Worm (Caenorhabditis elegans) whole organism, L2 larva: Measurements from ENCODE around the gene mvk-1.

Experiments
- C34F6.9 ChIP-seq: fragments of 150-350 bp; optimal IDR thresholded peaks from 2 replicates; lab custom pipeline; 2014; ENCODE audit warnings: missing biosample characterization, missing genetic modification characterization
- F13H6.1 ChIP-seq: sonication (generic microtip); optimal IDR thresholded peaks from 2 replicates; lab custom pipeline; 2016; ENCODE audit warnings: missing genetic modification characterization, missing compliant biosample characterization
- R02D3.7 ChIP-seq: fragments of 150-350 bp; optimal IDR thresholded peaks from 2 replicates; lab custom pipeline; 2014; ENCODE audit warnings: missing biosample characterization, missing genetic modification characterization
- Y55F3AM.14 ChIP-seq: fragments of 200-800 bp; sonication (Bioruptor generic); optimal IDR thresholded peaks from 2 replicates; lab custom pipeline; 2018; ENCODE audit warnings: mild to moderate bottlenecking, missing genetic modification characterization, missing compliant biosample characterization
- alr-1 ChIP-seq: fragments of 150-350 bp; optimal IDR thresholded peaks from 2 replicates; lab custom pipeline; 2014; ENCODE audit warnings: missing biosample characterization, missing genetic modification characterization
- ama-1 ChIP-seq: fragments of 150-350 bp; optimal IDR thresholded peaks from 2 replicates; lab custom pipeline; 2018; ENCODE audit warnings: inconsistent platforms
- blmp-1 ChIP-seq: sonication (generic microtip); optimal IDR thresholded peaks from 2 replicates; lab custom pipeline; 2017; ENCODE audit warnings: missing genetic modification characterization, mild to moderate bottlenecking, missing compliant biosample characterization, antibody characterized with exemption, moderate library complexity; ENCODE audit not compliant: insufficient read depth
- crh-2 ChIP-seq: sonication (generic microtip); optimal IDR thresholded peaks from 2 replicates; lab custom pipeline; 2017; ENCODE audit warnings: missing biosample characterization, missing genetic modification characterization
- dmd-4 ChIP-seq: sonication (generic microtip); optimal IDR thresholded peaks from 2 replicates; lab custom pipeline; 2017; ENCODE audit warnings: missing biosample characterization, missing genetic modification characterization
- egl-27 ChIP-seq: sonication (generic microtip); optimal IDR thresholded peaks from 3 replicates; lab custom pipeline; 2017; ENCODE audit warnings: missing biosample characterization, missing genetic modification reagents, missing genetic modification characterization
- elt-1 ChIP-seq: fragments of 150-350 bp; optimal IDR thresholded peaks from 2 replicates; lab custom pipeline; 2014; ENCODE audit warnings: missing biosample characterization, missing genetic modification characterization
- fos-1 ChIP-seq: fragments of 150-350 bp; optimal IDR thresholded peaks from 2 replicates; lab custom pipeline; 2014; ENCODE audit warnings: missing biosample characterization, missing genetic modification characterization
- gmeb-1 ChIP-seq: fragments of 150-350 bp; optimal IDR thresholded peaks from 2 replicates; lab custom pipeline; 2014; ENCODE audit warnings: missing biosample characterization, missing genetic modification characterization
- lin-11 ChIP-seq: fragments of 150-350 bp; sonication (generic microtip); optimal IDR thresholded peaks from 2 replicates; lab custom pipeline; 2014; ENCODE audit warnings: missing biosample characterization, missing genetic modification characterization, inconsistent platforms, mixed read lengths
- lin-13 ChIP-seq: fragments of 150-350 bp; optimal IDR thresholded peaks from 2 replicates; lab custom pipeline; 2014; ENCODE audit warnings: missing biosample characterization, missing genetic modification reagents, missing genetic modification characterization
- lin-39 ChIP-seq: fragments of 150-350 bp; optimal IDR thresholded peaks from 2 replicates; lab custom pipeline; 2014; ENCODE audit warnings: missing biosample characterization, missing genetic modification reagents, missing genetic modification characterization
- lsy-2 ChIP-seq, 2 experiments: fragments of 150-350 bp in 1 of 2; sonication (generic microtip) in 1 of 2; optimal IDR thresholded peaks; 2 replicates each; lab custom pipeline; 2014 to 2017; ENCODE audit warnings: missing biosample characterization in 2 of 2, missing genetic modification characterization in 2 of 2
- mab-5 ChIP-seq: fragments of 150-350 bp; optimal IDR thresholded peaks from 2 replicates; lab custom pipeline; 2014; ENCODE audit warnings: missing biosample characterization, missing genetic modification characterization
- mbf-1 ChIP-seq: sonication (generic microtip); optimal IDR thresholded peaks from 2 replicates; lab custom pipeline; 2017; ENCODE audit warnings: missing biosample characterization, missing genetic modification characterization
- mdl-1 ChIP-seq, 2 experiments: fragments of 150-350 bp in 1 of 2; sonication (generic microtip) in 1 of 2; optimal IDR thresholded peaks; 2 replicates each; lab custom pipeline; 2017; ENCODE audit warnings: missing biosample characterization in 2 of 2, missing genetic modification characterization in 2 of 2
- nhr-10 ChIP-seq: sonication (generic microtip); optimal IDR thresholded peaks from 2 replicates; lab custom pipeline; 2017; ENCODE audit warnings: missing biosample characterization, missing genetic modification characterization
- nhr-11 ChIP-seq: fragments of 150-350 bp; optimal IDR thresholded peaks from 2 replicates; lab custom pipeline; 2014; ENCODE audit warnings: missing biosample characterization, missing genetic modification characterization
- nhr-12 ChIP-seq: fragments of 150-350 bp; optimal IDR thresholded peaks from 2 replicates; lab custom pipeline; 2014; ENCODE audit warnings: missing biosample characterization, missing genetic modification characterization
- nhr-129 ChIP-seq: fragments of 150-350 bp; optimal IDR thresholded peaks from 2 replicates; lab custom pipeline; 2014; ENCODE audit warnings: missing biosample characterization, missing genetic modification characterization
- nhr-21 ChIP-seq: fragments of 150-350 bp; optimal IDR thresholded peaks from 2 replicates; lab custom pipeline; 2014; ENCODE audit warnings: missing biosample characterization, missing genetic modification characterization
- nhr-23 ChIP-seq: fragments of 150-350 bp; optimal IDR thresholded peaks from 2 replicates; lab custom pipeline; 2014; ENCODE audit warnings: missing biosample characterization, missing genetic modification reagents, missing genetic modification characterization
- nhr-237 ChIP-seq: fragments of 150-350 bp; optimal IDR thresholded peaks from 2 replicates; lab custom pipeline; 2014; ENCODE audit warnings: missing biosample characterization, missing genetic modification characterization
- nhr-25 ChIP-seq: fragments of 150-350 bp; sonication (generic microtip); optimal IDR thresholded peaks from 3 replicates; lab custom pipeline; 2014; ENCODE audit warnings: missing biosample characterization, missing genetic modification characterization
- nhr-6 ChIP-seq: fragments of 150-350 bp; optimal IDR thresholded peaks from 2 replicates; lab custom pipeline; 2014; ENCODE audit warnings: missing biosample characterization, missing genetic modification characterization
- sem-4 ChIP-seq: fragments of 150-350 bp; optimal IDR thresholded peaks from 2 replicates; lab custom pipeline; 2014; ENCODE audit warnings: missing biosample characterization, missing genetic modification reagents, missing genetic modification characterization
- skn-1 ChIP-seq: sonication (generic microtip); optimal IDR thresholded peaks from 2 replicates; lab custom pipeline; 2017; ENCODE audit warnings: missing biosample characterization, missing genetic modification characterization
- sma-3 ChIP-seq: sonication (generic microtip); optimal IDR thresholded peaks from 2 replicates; lab custom pipeline; 2016; ENCODE audit warnings: missing genetic modification reagents, missing genetic modification characterization, missing compliant biosample characterization
- sma-9 ChIP-seq, 2 experiments: fragments of 150-350 bp in 1 of 2; sonication (generic microtip) in 1 of 2; optimal IDR thresholded peaks; 2 replicates each; lab custom pipeline; 2014 to 2016; ENCODE audit warnings: missing genetic modification characterization in 2 of 2, mild to moderate bottlenecking in 1 of 2, missing biosample characterization in 1 of 2, missing compliant biosample characterization in 1 of 2, missing genetic modification reagents in 1 of 2, moderate library complexity in 1 of 2
- snpc-4 ChIP-seq: fragments of 150-350 bp; optimal IDR thresholded peaks from 2 replicates; lab custom pipeline; 2014; ENCODE audit warnings: missing biosample characterization, missing genetic modification characterization
- unc-39 ChIP-seq: fragments of 150-350 bp; optimal IDR thresholded peaks from 2 replicates; lab custom pipeline; 2014; ENCODE audit warnings: missing biosample characterization, missing genetic modification characterization
- unc-55 ChIP-seq: fragments of 150-350 bp; sonication (generic microtip); optimal IDR thresholded peaks from 3 replicates; lab custom pipeline; 2014; ENCODE audit warnings: missing biosample characterization, missing genetic modification reagents, missing genetic modification characterization
- unc-62 ChIP-seq: fragments of 150-350 bp; optimal IDR thresholded peaks from 2 replicates; lab custom pipeline; 2014; ENCODE audit warnings: missing biosample characterization, missing genetic modification reagents, missing genetic modification characterization
- zag-1 ChIP-seq: fragments of 150-350 bp; optimal IDR thresholded peaks from 2 replicates; lab custom pipeline; 2014; ENCODE audit warnings: missing biosample characterization, missing genetic modification characterization
- ztf-1 ChIP-seq: fragments of 200-800 bp; sonication (Bioruptor generic); conservative IDR thresholded peaks from 2 replicates; pipeline ENCODE4 v1.3.6; 2022; ENCODE audit warnings: missing genetic modification characterization, missing compliant biosample characterization
- ztf-11 ChIP-seq: sonication (generic microtip); optimal IDR thresholded peaks from 2 replicates; lab custom pipeline; 2017; ENCODE audit warnings: missing biosample characterization, missing genetic modification characterization
- ztf-4 ChIP-seq: fragments of 150-350 bp; optimal IDR thresholded peaks from 2 replicates; lab custom pipeline; 2014; ENCODE audit warnings: missing biosample characterization, missing genetic modification characterization

mvk-1 gene

ce11 chrIII:6168497-6169227, 32.6 kb upstream of the mvk-1 start, which contains the start of gene efk-1:
TSS of gene efk-1 (minus strand) at chrIII:6168547.
- no peak for TF ChIP-seq dmd-4 (tag; lab: Kevin White, UChicago)
- no peak for TF ChIP-seq nhr-11 (tag; lab: Kevin White, UChicago)
- TF ChIP-seq blmp-1 (tag; lab: Kevin White, UChicago) = no peak
- TF ChIP-seq nhr-21 (tag; lab: Kevin White, UChicago) = no peak
- TF ChIP-seq lin-13 (GFP tag; lab: Kevin White, UChicago) = no peak
- TF ChIP-seq crh-2 (tag; lab: Kevin White, UChicago) = peak; percentile 36
- TF ChIP-seq unc-39 (tag; lab: Kevin White, UChicago) = no peak
- no peak for TF ChIP-seq gmeb-1
- no peak for TF ChIP-seq mdl-1 (tag; optimal IDR thresholded peaks at IDR 0.05; lab: Kevin White, UChicago)
- TF ChIP-seq alr-1 = no peak
- TF ChIP-seq mbf-1 (tag; lab: Kevin White, UChicago) = no peak
- no peak for TF ChIP-seq unc-55
- peak; percentile 21 for TF ChIP-seq C34F6.9 (tag; lab: Kevin White, UChicago)
- no peak for TF ChIP-seq nhr-12 (tag; lab: Kevin White, UChicago)
- no peak for TF ChIP-seq nhr-10 (tag; lab: Kevin White, UChicago)
- TF ChIP-seq nhr-129 = peak; percentile 42
- no peak for TF ChIP-seq fos-1
- no peak for TF ChIP-seq ztf-11 (tag; lab: Kevin White, UChicago)
- no peak for TF ChIP-seq F13H6.1 (tag; lab: Kevin White, UChicago)
- no peak for TF ChIP-seq lsy-2 (tag; optimal IDR thresholded peaks at IDR 0.05; lab: Kevin White, UChicago)
- peak; percentile 20 for TF ChIP-seq ama-1 (lab: Kevin White, UChicago)
- no peak for TF ChIP-seq lin-11 (tag; lab: Kevin White, UChicago)
- TF ChIP-seq nhr-25 = no peak
- TF ChIP-seq ztf-1 (GFP tag; lab: Robert Waterston, UW) = no peak
- no peak for TF ChIP-seq elt-1 (tag; lab: Kevin White, UChicago)
- TF ChIP-seq unc-62 (GFP tag; lab: Kevin White, UChicago) = no peak
- TF ChIP-seq zag-1 = no peak
- TF ChIP-seq mab-5 (tag; lab: Kevin White, UChicago) = no peak

ce11 chrIII:6166634-6167033, 30.6 kb upstream of the mvk-1 start:
- no peak for TF ChIP-seq skn-1 (tag; lab: Kevin White, UChicago)
- TF ChIP-seq sem-4 (tag; lab: Kevin White, UChicago) = no peak
- TF ChIP-seq nhr-129 = no peak
- no peak for TF ChIP-seq nhr-237
- TF ChIP-seq nhr-12 (tag; lab: Kevin White, UChicago) = no peak
- no peak for TF ChIP-seq C34F6.9 (tag; lab: Kevin White, UChicago)
- no peak for TF ChIP-seq egl-27 (tag; lab: Kevin White, UChicago)
- no peak for TF ChIP-seq ztf-1 (GFP tag; lab: Robert Waterston, UW)
- TF ChIP-seq ztf-11 (tag; lab: Kevin White, UChicago) = no peak

ce11 chrIII:6165240-6165639, 29.2 kb upstream of the mvk-1 start:
- no peak for TF ChIP-seq nhr-21 (tag; lab: Kevin White, UChicago)
- TF ChIP-seq crh-2 (tag; lab: Kevin White, UChicago) = no peak
- no peak for TF ChIP-seq R02D3.7 (tag; lab: Kevin White, UChicago)
- TF ChIP-seq C34F6.9 (tag; lab: Kevin White, UChicago) = no peak
- no peak for TF ChIP-seq ztf-11 (tag; lab: Kevin White, UChicago)
- TF ChIP-seq nhr-6 (tag; lab: Kevin White, UChicago) = no peak
- no peak for TF ChIP-seq nhr-25

DNA sequence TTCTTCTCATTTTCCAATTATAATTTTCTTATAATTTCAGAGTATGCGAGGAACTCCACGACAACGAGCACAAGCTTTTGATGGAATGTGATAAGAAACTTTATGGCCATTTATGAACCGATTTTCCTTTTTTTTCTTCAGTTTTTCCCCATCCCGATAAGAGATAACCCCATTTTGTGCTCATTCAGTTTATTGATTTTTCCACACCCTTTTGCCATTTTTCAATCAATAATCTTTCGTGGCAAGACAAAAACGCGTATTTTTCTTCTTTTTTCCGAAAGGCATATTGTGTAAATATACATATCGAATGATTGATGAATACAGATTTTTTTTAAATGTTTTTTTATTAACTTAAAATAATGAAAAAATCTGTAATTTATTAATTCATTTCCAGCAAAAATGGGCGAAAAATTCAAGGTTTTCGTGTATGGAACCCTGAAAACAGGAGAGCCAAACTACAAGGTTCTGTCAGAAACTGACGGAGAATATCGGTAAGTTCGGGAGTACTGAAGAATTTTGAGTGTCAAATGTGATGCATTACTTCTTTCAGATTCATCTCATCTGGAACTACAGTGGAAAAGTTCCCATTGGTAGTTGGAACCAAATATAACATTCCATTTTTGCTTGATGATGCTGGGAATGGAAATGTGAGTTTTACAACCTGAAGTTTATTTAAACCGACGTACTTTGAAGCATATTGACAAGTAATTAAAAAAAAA, 28.3 kb upstream of the mvk-1 start, which contains the start of gene F42A10.9:
Gene F42A10.9, plus strand, starts transcription at position 321 of the 719 bp plus-strand sequence.
- TF ChIP-seq sma-9 (GFP tag; optimal IDR thresholded peaks at IDR 0.05; lab: Kevin White, UChicago) (peak; percentile 35), sma-9 (tag; optimal IDR thresholded peaks at IDR 0.05; lab: Kevin White, UChicago) (no peak), fos-1 (peak; percentile 34), mdl-1 (tag; optimal IDR thresholded peaks at IDR 0.05; lab: Kevin White, UChicago) (no peak), mab-5 (tag; lab: Kevin White, UChicago) (no peak), nhr-12 (tag; lab: Kevin White, UChicago) (no peak), nhr-237 (no peak), sma-3 (GFP tag; lab: Kevin White, UChicago) (no peak), lin-13 (GFP tag; lab: Kevin White, UChicago) (peak; percentile 17), lin-39 (no peak), ztf-4 (tag; lab: Kevin White, UChicago) (no peak), nhr-23 (tag; lab: Kevin White, UChicago) (no peak), elt-1 (tag; lab: Kevin White, UChicago) (no peak), R02D3.7 (tag; lab: Kevin White, UChicago) (no peak), nhr-25 (peak; percentile 5), ama-1 (lab: Kevin White, UChicago) (peak; percentile 86), unc-39 (tag; lab: Kevin White, UChicago) (no peak), snpc-4 (tag; lab: Kevin White, UChicago) (no peak), lin-11 (tag; lab: Kevin White, UChicago) (no peak), egl-27 (tag; lab: Kevin White, UChicago) (no peak), Y55F3AM.14 (GFP tag; lab: Kevin White, UChicago) (no peak), ztf-1 (GFP tag; lab: Robert Waterston, UW) (no peak), gmeb-1 (no peak), crh-2 (tag; lab: Kevin White, UChicago) (peak; percentile 0), alr-1 (no peak), lsy-2 (tag; optimal IDR thresholded peaks at IDR 0.05; lab: Kevin White, UChicago) (no peak), sem-4 (tag; lab: Kevin White, UChicago) (no peak)
